Worm (Caenorhabditis elegans) whole organism, young adult: ENCODE results near the gene sao-1.

Source experiments
- C06A6.2 ChIP-seq: fragments of 200-800 bp; sonication (Bioruptor generic); conservative IDR thresholded peaks from 2 replicates; pipeline ENCODE4 v1.3.6; 2022; ENCODE audit warnings: missing genetic modification characterization, missing compliant biosample characterization
- D2030.7 ChIP-seq: fragments of 200-800 bp; sonication (Bioruptor generic); IDR thresholded peaks from 2 replicates; pipeline ENCODE4 v1.3.6; 2022; ENCODE audit warnings: missing genetic modification reagents, missing genetic modification characterization, missing compliant biosample characterization
- F22D6.2 ChIP-seq: sonication (generic microtip); optimal IDR thresholded peaks from 2 replicates; lab custom pipeline; 2016; ENCODE audit warnings: mild to moderate bottlenecking, missing genetic modification characterization, missing compliant biosample characterization
- F23B12.7 ChIP-seq: sonication (generic microtip); optimal IDR thresholded peaks from 2 replicates; lab custom pipeline; 2017; ENCODE audit warnings: missing genetic modification characterization, mild to moderate bottlenecking, missing compliant biosample characterization, antibody characterized with exemption, moderate library complexity; ENCODE audit not compliant: insufficient read depth
- F33H1.4 ChIP-seq: fragments of 200-800 bp; sonication (Bioruptor generic); IDR thresholded peaks from 2 replicates; pipeline ENCODE4 v1.3.6; 2022; ENCODE audit warnings: missing genetic modification reagents, missing genetic modification characterization, missing compliant biosample characterization
- F57A8.1 ChIP-seq: fragments of 200-800 bp; sonication (Bioruptor generic); optimal IDR thresholded peaks from 2 replicates; lab custom pipeline; 2018; ENCODE audit warnings: mild to moderate bottlenecking, missing genetic modification characterization, moderate library complexity, missing compliant biosample characterization
- K11D2.4 ChIP-seq: fragments of 200-800 bp; sonication (Bioruptor generic); IDR thresholded peaks from 2 replicates; pipeline ENCODE4 v1.3.6; 2022; ENCODE audit warnings: missing genetic modification reagents, missing genetic modification characterization, missing compliant biosample characterization
- Y53G8AR.9 ChIP-seq: fragments of 200-800 bp; sonication (Bioruptor generic); conservative IDR thresholded peaks from 2 replicates; pipeline ENCODE4 v1.3.6; 2022; ENCODE audit warnings: missing genetic modification reagents, missing genetic modification characterization, missing compliant biosample characterization
- Y56A3A.18 ChIP-seq: fragments of 200-800 bp; sonication (Bioruptor generic); IDR thresholded peaks from 2 replicates; pipeline ENCODE4 v1.3.6; 2022; ENCODE audit warnings: missing genetic modification reagents, missing genetic modification characterization, missing compliant biosample characterization
- Y67H2A.10 ChIP-seq: fragments of 200-800 bp; sonication (Bioruptor generic); conservative IDR thresholded peaks from 2 replicates; pipeline ENCODE4 v1.3.6; 2022; ENCODE audit warnings: missing genetic modification reagents, missing genetic modification characterization, missing compliant biosample characterization
- Y95B8A.8 ChIP-seq: fragments of 200-800 bp; sonication (Bioruptor generic); IDR thresholded peaks from 2 replicates; pipeline ENCODE4 v1.3.6; 2022; ENCODE audit warnings: missing genetic modification reagents, missing genetic modification characterization, missing compliant biosample characterization
- ZK185.1 ChIP-seq: sonication (generic microtip); optimal IDR thresholded peaks from 2 replicates; lab custom pipeline; 2016; ENCODE audit warnings: mild to moderate bottlenecking, missing genetic modification characterization, missing compliant biosample characterization; ENCODE audit not compliant: poor library complexity, severe bottlenecking
- ama-1 ChIP-seq, 3 experiments: fragments of 150-350 bp in 1 of 3; sonication (generic microtip) in 2 of 3; optimal IDR thresholded peaks; 2 replicates each; lab custom pipeline; 2014 to 2018; ENCODE audit warnings: missing biosample characterization in 2 of 3, missing genetic modification characterization in 2 of 3, missing genetic modification reagents in 2 of 3
- aptf-2 ChIP-seq: fragments of 200-800 bp; sonication (Bioruptor generic); conservative IDR thresholded peaks from 2 replicates; pipeline ENCODE4 v1.3.6; 2022; ENCODE audit warnings: missing genetic modification reagents, missing genetic modification characterization, missing compliant biosample characterization
- attf-3 ChIP-seq: fragments of 200-800 bp; sonication (Bioruptor generic); conservative IDR thresholded peaks from 2 replicates; pipeline ENCODE4 v1.3.6; 2022; ENCODE audit warnings: missing genetic modification reagents, missing genetic modification characterization, missing compliant biosample characterization
- attf-6 ChIP-seq: fragments of 200-800 bp; sonication (Bioruptor generic); IDR thresholded peaks from 2 replicates; pipeline ENCODE4 v1.3.6; 2022; ENCODE audit warnings: missing genetic modification reagents, missing genetic modification characterization, missing compliant biosample characterization
- bed-1 ChIP-seq: fragments of 200-800 bp; sonication (Bioruptor generic); IDR thresholded peaks from 2 replicates; pipeline ENCODE4 v1.3.6; 2022; ENCODE audit warnings: missing genetic modification reagents, missing genetic modification characterization, missing compliant biosample characterization
- cebp-1 ChIP-seq, 2 experiments: fragments of 200-800 bp in 1 of 2; sonication (Bioruptor generic) in 1 of 2; sonication (generic microtip) in 1 of 2; IDR thresholded peaks in 1 of 2; optimal IDR thresholded peaks in 1 of 2; 2 replicates each; pipeline versions ENCODE4 v1.3.6 to Lab custom; 2017 to 2022; ENCODE audit warnings: missing compliant biosample characterization in 2 of 2, missing genetic modification characterization in 2 of 2, mild to moderate bottlenecking in 1 of 2, missing genetic modification reagents in 1 of 2, moderate library complexity in 1 of 2
- ceh-40 ChIP-seq: fragments of 200-800 bp; sonication (Bioruptor generic); IDR thresholded peaks from 2 replicates; pipeline ENCODE4 v1.3.6; 2022; ENCODE audit warnings: missing genetic modification characterization, missing compliant biosample characterization
- dpl-1 ChIP-seq: fragments of 150-350 bp; optimal IDR thresholded peaks from 2 replicates; lab custom pipeline; 2014; ENCODE audit warnings: missing biosample characterization, missing genetic modification reagents, missing genetic modification characterization
- egl-18 ChIP-seq: fragments of 200-800 bp; sonication (Bioruptor generic); IDR thresholded peaks from 2 replicates; pipeline ENCODE4 v1.3.6; 2022; ENCODE audit warnings: missing genetic modification reagents, missing genetic modification characterization, missing compliant biosample characterization
- egrh-3 ChIP-seq: fragments of 200-800 bp; sonication (Bioruptor generic); IDR thresholded peaks from 2 replicates; pipeline ENCODE4 v1.3.6; 2022; ENCODE audit warnings: missing genetic modification reagents, missing genetic modification characterization, missing compliant biosample characterization
- gei-17 ChIP-seq: fragments of 200-800 bp; sonication (Bioruptor generic); optimal IDR thresholded peaks from 2 replicates; lab custom pipeline; 2018; ENCODE audit warnings: mild to moderate bottlenecking, missing genetic modification characterization, missing compliant biosample characterization
- hlh-26 ChIP-seq: fragments of 200-800 bp; sonication (Bioruptor generic); conservative IDR thresholded peaks from 2 replicates; pipeline ENCODE4 v1.3.6; 2022; ENCODE audit warnings: missing genetic modification reagents, missing genetic modification characterization, missing compliant biosample characterization
- hmg-1.2 ChIP-seq: fragments of 200-800 bp; sonication (Bioruptor generic); IDR thresholded peaks from 2 replicates; pipeline ENCODE4 v1.3.6; 2022; ENCODE audit warnings: missing genetic modification reagents, missing genetic modification characterization, missing compliant biosample characterization
- hsf-1 ChIP-seq: fragments of 200-800 bp; sonication (Bioruptor generic); IDR thresholded peaks from 2 replicates; pipeline ENCODE4 v1.3.6; 2022; ENCODE audit warnings: missing genetic modification reagents, missing genetic modification characterization, missing compliant biosample characterization
- let-526 ChIP-seq: fragments of 200-800 bp; sonication (Bioruptor generic); IDR thresholded peaks from 2 replicates; pipeline ENCODE4 v1.3.6; 2022; ENCODE audit warnings: missing genetic modification reagents, missing genetic modification characterization, missing compliant biosample characterization
- let-607 ChIP-seq, 2 experiments: fragments of 200-800 bp in 1 of 2; sonication (Bioruptor generic) in 1 of 2; sonication (generic microtip) in 1 of 2; optimal IDR thresholded peaks; 2 replicates each; lab custom pipeline; 2016 to 2018; ENCODE audit warnings: mild to moderate bottlenecking in 2 of 2, missing compliant biosample characterization in 2 of 2, missing genetic modification characterization in 2 of 2, moderate library complexity in 2 of 2, missing genotype in 1 of 2
- lin-26 ChIP-seq: fragments of 200-800 bp; sonication (Bioruptor generic); IDR thresholded peaks from 2 replicates; pipeline ENCODE4 v1.3.6; 2022; ENCODE audit warnings: missing genetic modification reagents, missing genetic modification characterization, missing compliant biosample characterization
- lin-35 ChIP-seq, 3 experiments: fragments of 150-350 bp in 2 of 3; sonication (generic microtip) in 1 of 3; optimal IDR thresholded peaks; 2 replicates each; lab custom pipeline; 2014 to 2018; ENCODE audit warnings: missing biosample characterization in 3 of 3, missing genetic modification characterization in 3 of 3, missing genetic modification reagents in 3 of 3
- lin-40 ChIP-seq: sonication (generic microtip); optimal IDR thresholded peaks from 2 replicates; lab custom pipeline; 2016; ENCODE audit warnings: missing genetic modification characterization, mild to moderate bottlenecking, missing compliant biosample characterization, missing genotype, missing genetic modification reagents
- lir-1 ChIP-seq: fragments of 200-800 bp; sonication (Bioruptor generic); conservative IDR thresholded peaks from 2 replicates; pipeline ENCODE4 v1.3.6; 2022; ENCODE audit warnings: missing genetic modification reagents, missing genetic modification characterization, missing compliant biosample characterization
- lsl-1 ChIP-seq: fragments of 200-800 bp; sonication (Bioruptor generic); optimal IDR thresholded peaks from 2 replicates; lab custom pipeline; 2018; ENCODE audit warnings: mild to moderate bottlenecking, missing genetic modification characterization, moderate library complexity, missing compliant biosample characterization
- madf-6 ChIP-seq: fragments of 200-800 bp; sonication (Bioruptor generic); IDR thresholded peaks from 2 replicates; pipeline ENCODE4 v1.3.6; 2022; ENCODE audit warnings: missing genetic modification reagents, missing genetic modification characterization, missing compliant biosample characterization
- mcd-1 ChIP-seq: fragments of 200-800 bp; sonication (Bioruptor generic); IDR thresholded peaks from 2 replicates; pipeline ENCODE4 v1.3.6; 2022; ENCODE audit warnings: missing genetic modification reagents, missing genetic modification characterization, missing compliant biosample characterization
- pbrm-1 ChIP-seq: fragments of 200-800 bp; sonication (Bioruptor generic); IDR thresholded peaks from 2 replicates; pipeline ENCODE4 v1.3.6; 2022; ENCODE audit warnings: missing genetic modification reagents, missing genetic modification characterization, missing compliant biosample characterization
- snpc-1.1 ChIP-seq: sonication (generic microtip); optimal IDR thresholded peaks from 2 replicates; lab custom pipeline; 2017; ENCODE audit warnings: missing genetic modification characterization, mild to moderate bottlenecking, missing compliant biosample characterization, antibody characterized with exemption, moderate library complexity, missing genotype, missing genetic modification reagents; ENCODE audit not compliant: insufficient read depth
- snpc-1.3 ChIP-seq: sonication (generic microtip); optimal IDR thresholded peaks from 2 replicates; lab custom pipeline; 2017; ENCODE audit warnings: missing genetic modification characterization, mild to moderate bottlenecking, missing compliant biosample characterization, antibody characterized with exemption, moderate library complexity, missing genotype, missing genetic modification reagents; ENCODE audit not compliant: insufficient read depth
- snpc-3.4 ChIP-seq: sonication (generic microtip); optimal IDR thresholded peaks from 2 replicates; lab custom pipeline; 2017; ENCODE audit warnings: missing genetic modification characterization, mild to moderate bottlenecking, missing compliant biosample characterization, antibody characterized with exemption, moderate library complexity, missing genotype, missing genetic modification reagents
- unc-130 ChIP-seq: sonication (generic microtip); optimal IDR thresholded peaks from 2 replicates; lab custom pipeline; 2016; ENCODE audit warnings: missing genetic modification reagents, missing genetic modification characterization, missing compliant biosample characterization
- ztf-22 ChIP-seq: fragments of 200-800 bp; sonication (Bioruptor generic); optimal IDR thresholded peaks from 2 replicates; lab custom pipeline; 2018; ENCODE audit warnings: mild to moderate bottlenecking, missing genetic modification characterization, moderate library complexity, missing compliant biosample characterization

The sao-1 gene

DNA sequence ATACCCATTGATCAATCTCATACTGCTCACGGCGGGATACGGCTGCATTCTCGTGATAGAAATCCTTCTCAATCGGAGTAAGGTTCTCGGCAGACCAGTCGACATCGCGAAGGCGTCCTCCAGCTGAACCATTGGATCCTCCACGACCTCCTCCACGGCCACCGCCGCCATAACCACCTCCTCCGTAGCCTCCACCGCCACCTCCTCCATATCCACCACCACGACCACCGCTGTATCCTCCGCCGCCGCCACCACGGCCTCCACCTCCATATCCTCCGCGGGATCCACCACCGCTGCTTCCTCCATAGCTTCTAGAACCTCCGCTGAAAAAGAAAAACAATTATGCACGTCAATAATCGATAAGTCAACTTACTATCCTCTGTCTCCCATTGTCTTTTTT lies 47.7 kb downstream of the sao-1 start (continued):
- TF ChIP-seq let-526 (GFP tag; lab: Robert Waterston, UW) (no peak), unc-130 (GFP tag; lab: Kevin White, UChicago) (no peak), gei-17 (GFP tag; lab: Kevin White, UChicago) (no peak), let-607 (tag; optimal IDR thresholded peaks at IDR 0.05; lab: Kevin White, UChicago) (no peak), ztf-22 (GFP tag; lab: Kevin White, UChicago) (no peak), snpc-1.3 (tag; lab: Kevin White, UChicago) (no peak), F23B12.7 (tag; lab: Kevin White, UChicago) (no peak), bed-1 (GFP tag; lab: Robert Waterston, UW) (no peak), Y95B8A.8 (GFP tag; lab: Robert Waterston, UW) (no peak), Y53G8AR.9 (GFP tag; lab: Robert Waterston, UW) (no peak), dpl-1 (GFP tag; lab: Kevin White, UChicago) (no peak), lir-1 (GFP tag; lab: Robert Waterston, UW) (no peak), lsl-1 (GFP tag; lab: Kevin White, UChicago) (no peak), attf-3 (GFP tag; lab: Robert Waterston, UW) (no peak), ceh-40 (GFP tag; lab: Robert Waterston, UW) (no peak), Y67H2A.10 (GFP tag; lab: Robert Waterston, UW) (no peak), egl-18 (GFP tag; lab: Robert Waterston, UW) (no peak), Y56A3A.18 (GFP tag; lab: Robert Waterston, UW) (no peak), attf-6 (GFP tag; lab: Robert Waterston, UW) (no peak), F22D6.2 (tag; lab: Kevin White, UChicago) (no peak)

DNA sequence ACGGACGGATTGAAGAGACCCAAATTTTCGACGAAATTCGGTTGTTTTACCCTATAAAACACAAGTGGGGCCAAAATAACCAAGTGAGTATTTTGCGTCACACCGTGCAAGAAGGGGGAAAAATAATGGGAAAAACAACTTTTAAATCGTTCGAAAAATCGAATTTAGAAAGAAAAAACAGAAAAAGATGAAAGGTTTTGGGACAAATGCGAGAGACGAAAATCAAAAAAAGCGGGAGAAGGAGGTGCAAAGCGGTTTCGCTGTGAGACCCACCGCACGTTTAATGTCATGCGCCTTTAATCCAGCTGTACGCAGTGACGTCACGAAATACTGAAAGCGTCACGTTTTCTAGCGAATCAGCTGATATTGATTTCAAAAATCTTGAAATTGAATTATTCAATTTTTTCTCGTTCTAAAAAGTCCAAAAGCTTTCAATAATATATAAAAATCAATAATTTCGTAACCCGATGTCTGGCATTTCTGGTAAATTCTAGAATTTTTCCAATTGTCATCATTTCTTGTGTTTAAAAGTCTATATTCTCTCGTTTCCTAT lies 48.4 kb downstream of the sao-1 start, which contains the start of the genes ddx-17 and aip-1:
Gene ddx-17 (minus strand): TSS at position 51 of the 553 bp plus-strand sequence.
Gene aip-1 (plus strand): TSS at position 332 of the 553 bp plus-strand sequence.
- TF ChIP-seq hlh-26 (GFP tag; lab: Robert Waterston, UW) (no peak), lin-40 (tag; lab: Kevin White, UChicago) (peak; percentile 71), egrh-3 (peak; percentile 51), attf-3 (GFP tag; lab: Robert Waterston, UW) (0 out of 2 replicates have a peak, but pooled peaks have one; percentile 12), ztf-22 (GFP tag; lab: Kevin White, UChicago) (no peak), D2030.7 (GFP tag; lab: Robert Waterston, UW) (peak; percentile 40; the same call in 1 of the 2 replicates), C06A6.2 (0 out of 2 replicates have a peak, but pooled peaks have one; percentile 16), F57A8.1 (GFP tag; lab: Kevin White, UChicago) (no peak), gei-17 (GFP tag; lab: Kevin White, UChicago) (no peak), madf-6 (GFP tag; lab: Robert Waterston, UW) (peak; percentile 76), lsl-1 (GFP tag; lab: Kevin White, UChicago) (peak; percentile 72), snpc-1.1 (tag; lab: Kevin White, UChicago) (peak; percentile 16), pbrm-1 (GFP tag; lab: Robert Waterston, UW) (peak; percentile 71), lin-26 (0 out of 2 replicates have a peak, but pooled peaks have one; percentile 19), hmg-1.2 (GFP tag; lab: Robert Waterston, UW) (peak; percentile 40; the same call in 1 of the 2 replicates), snpc-3.4 (tag; lab: Kevin White, UChicago) (peak; percentile 66), K11D2.4 (GFP tag; lab: Robert Waterston, UW) (0 out of 2 replicates have a peak, but pooled peaks have one; percentile 19), aptf-2 (no peak), ama-1 (optimal IDR thresholded peaks at IDR 0.05; lab: Kevin White, UChicago) (no peak), ama-1 (GFP tag; optimal IDR thresholded peaks at IDR 0.05; lab: Kevin White, UChicago) (no peak), snpc-1.3 (tag; lab: Kevin White, UChicago) (no peak), let-607 (tag; optimal IDR thresholded peaks at IDR 0.05; lab: Kevin White, UChicago) (peak in 1 of 2 experiments; percentile 21), lin-35 (GFP tag; optimal IDR thresholded peaks at IDR 0.05; lab: Kevin White, UChicago) (peak in 1 of 3 experiments; percentile 70), F33H1.4 (peak; percentile 94), attf-6 (GFP tag; lab: Robert Waterston, UW) (no peak), hsf-1 (GFP tag; lab: Robert Waterston, UW) (peak; percentile 81), Y67H2A.10 (GFP tag; lab: Robert Waterston, UW) (peak; percentile 72; the same call in 1 of the 2 replicates), ZK185.1 (tag; lab: Kevin White, UChicago) (peak; percentile 5), mcd-1 (GFP tag; lab: Robert Waterston, UW) (peak; percentile 71), cebp-1 (GFP tag; IDR thresholded peaks at IDR 0.05; lab: Robert Waterston, UW) (peak; percentile 10; the same call in 1 of the 2 replicates), cebp-1 (tag; optimal IDR thresholded peaks at IDR 0.05; lab: Kevin White, UChicago) (peak; percentile 91)
